Fruit fly (Drosophila melanogaster) whole organism, embryonic: ENCODE measurements around the gene wfs1.
A peak's percentile ranks its signal among the peaks of the same experiment; 100 is the strongest.

Experiments used
- CG11093 ChIP-seq: fragments of 200-800 bp; sonication (Bioruptor generic); IDR thresholded peaks from 3 replicates; pipeline ENCODE4 v1.3.6; 2022; ENCODE audit warnings: missing biosample characterization, missing genetic modification characterization
- CG11504 ChIP-seq: fragments of 200-800 bp; sonication (Bioruptor generic); optimal IDR thresholded peaks from 3 replicates; lab custom pipeline; 2019; ENCODE audit warnings: missing biosample characterization, mild to moderate bottlenecking, missing genetic modification characterization, moderate library complexity
- CG12104 ChIP-seq: fragments of 200-800 bp; sonication (Bioruptor generic); optimal IDR thresholded peaks from 3 replicates; lab custom pipeline; 2016; ENCODE audit warnings: missing biosample characterization, missing genetic modification characterization
- CG12219 ChIP-seq: fragments of 200-800 bp; sonication (Bioruptor generic); optimal IDR thresholded peaks from 3 replicates; lab custom pipeline; 2018; ENCODE audit warnings: missing biosample characterization, mild to moderate bottlenecking, missing genetic modification characterization
- CG12236 ChIP-seq: fragments of 200-800 bp; sonication (Bioruptor generic); optimal IDR thresholded peaks from 2 replicates; lab custom pipeline; 2016; ENCODE audit warnings: missing biosample characterization, missing genetic modification characterization
- CG13424 ChIP-seq: fragments of 200-800 bp; sonication (Bioruptor generic); optimal IDR thresholded peaks from 2 replicates; lab custom pipeline; 2019; ENCODE audit warnings: missing biosample characterization, mild to moderate bottlenecking, missing genetic modification characterization, moderate library complexity
- CG14667 ChIP-seq: fragments of 200-800 bp; sonication (Bioruptor generic); IDR thresholded peaks from 2 replicates; pipeline ENCODE4 v1.3.6; 2022; ENCODE audit warnings: missing biosample characterization, missing genetic modification characterization
- CG14860 ChIP-seq: fragments of 200-800 bp; sonication (Bioruptor generic); IDR thresholded peaks from 3 replicates; pipeline ENCODE4 v1.3.6; 2022; ENCODE audit warnings: missing biosample characterization, missing genetic modification characterization; ENCODE audit not compliant: partially characterized antibody
- CG15269 ChIP-seq: fragments of 200-800 bp; sonication (Bioruptor generic); optimal IDR thresholded peaks from 2 replicates; lab custom pipeline; 2018; ENCODE audit warnings: missing biosample characterization, mild to moderate bottlenecking, missing genetic modification characterization, moderate library complexity
- CG1603 ChIP-seq: fragments of 200-800 bp; sonication (Bioruptor generic); optimal IDR thresholded peaks from 2 replicates; lab custom pipeline; 2019; ENCODE audit warnings: missing biosample characterization, mild to moderate bottlenecking, missing genetic modification characterization, moderate library complexity
- CG17359 ChIP-seq: fragments of 200-800 bp; sonication (Bioruptor generic); optimal IDR thresholded peaks from 3 replicates; lab custom pipeline; 2018; ENCODE audit warnings: missing biosample characterization, mild to moderate bottlenecking, missing genetic modification characterization, moderate library complexity
- CG18619 ChIP-seq: fragments of 200-800 bp; sonication (Bioruptor generic); optimal IDR thresholded peaks from 3 replicates; lab custom pipeline; 2017; ENCODE audit warnings: missing biosample characterization, mild to moderate bottlenecking, missing genetic modification characterization
- CG2712 ChIP-seq: fragments of 200-800 bp; optimal IDR thresholded peaks from 3 replicates; lab custom pipeline; 2019; ENCODE audit warnings: missing biosample characterization, mild to moderate bottlenecking, missing genetic modification characterization, moderate library complexity
- CG2875 ChIP-seq: fragments of 200-800 bp; sonication (Bioruptor generic); optimal IDR thresholded peaks from 2 replicates; lab custom pipeline; 2017; ENCODE audit warnings: missing biosample characterization, mild to moderate bottlenecking, missing genetic modification characterization, missing genetic modification reagents
- CG30431 ChIP-seq: fragments of 200-800 bp; sonication (Bioruptor generic); optimal IDR thresholded peaks from 2 replicates; lab custom pipeline; 2017; ENCODE audit warnings: missing biosample characterization, missing genetic modification characterization
- CG32767 ChIP-seq: fragments of 200-800 bp; sonication (Bioruptor generic); IDR thresholded peaks from 2 replicates; pipeline ENCODE4 v1.3.6; 2022; ENCODE audit warnings: missing biosample characterization, missing genetic modification characterization
- CG32772 ChIP-seq: fragments of 200-800 bp; sonication (Bioruptor generic); IDR thresholded peaks from 2 replicates; pipeline ENCODE4 v1.3.6; 2022; ENCODE audit warnings: missing biosample characterization, missing genetic modification characterization
- CG6813 ChIP-seq: fragments of 200-800 bp; sonication (Bioruptor generic); optimal IDR thresholded peaks from 2 replicates; lab custom pipeline; 2017; ENCODE audit warnings: missing biosample characterization, missing genetic modification characterization, mild to moderate bottlenecking, moderate library complexity, missing genetic modification reagents
- CG7556 ChIP-seq: fragments of 200-800 bp; sonication (Bioruptor generic); optimal IDR thresholded peaks from 2 replicates; lab custom pipeline; 2017; ENCODE audit warnings: missing biosample characterization, mild to moderate bottlenecking, missing genetic modification characterization
- CG9437 ChIP-seq: fragments of 200-800 bp; sonication (Bioruptor generic); optimal IDR thresholded peaks from 2 replicates; lab custom pipeline; 2018; ENCODE audit warnings: missing biosample characterization, mild to moderate bottlenecking, missing genetic modification characterization
- CG9817 ChIP-seq: fragments of 200-800 bp; sonication (Bioruptor generic); optimal IDR thresholded peaks from 2 replicates; lab custom pipeline; 2018; ENCODE audit warnings: missing biosample characterization, mild to moderate bottlenecking, missing genetic modification characterization, moderate library complexity
- Chrac-16 ChIP-seq: fragments of 200-800 bp; sonication (Bioruptor generic); optimal IDR thresholded peaks from 3 replicates; lab custom pipeline; 2016; ENCODE audit warnings: missing biosample characterization, missing genetic modification characterization
- E2f1 ChIP-seq: fragments of 200-800 bp; sonication (Bioruptor generic); IDR thresholded peaks from 2 replicates; pipeline ENCODE4 v1.3.6; 2022; ENCODE audit warnings: missing biosample characterization, missing genetic modification characterization
- HLH54F ChIP-seq: fragments of 200-800 bp; sonication (Bioruptor generic); optimal IDR thresholded peaks from 3 replicates; lab custom pipeline; 2016; ENCODE audit warnings: missing biosample characterization, missing genetic modification characterization
- Hr39 ChIP-seq: fragments of >200 bp; optimal IDR thresholded peaks from 2 replicates; lab custom pipeline; 2017
- Med ChIP-seq: fragments of 200-800 bp; sonication (Bioruptor generic); peaks from one replicate; lab custom pipeline; 2016; ENCODE audit warnings: missing biosample characterization, missing genetic modification characterization, mild to moderate bottlenecking, inconsistent platforms, moderate library complexity
- Poxn ChIP-seq: fragments of 200-800 bp; sonication (Bioruptor generic); IDR thresholded peaks from 2 replicates; pipeline ENCODE4 v1.3.6; 2022; ENCODE audit warnings: missing biosample characterization, missing genetic modification characterization
- Ptx1 ChIP-seq: fragments of 200-800 bp; sonication (Bioruptor generic); IDR thresholded peaks from 2 replicates; pipeline ENCODE4 v1.3.6; 2022; ENCODE audit warnings: missing biosample characterization, missing genetic modification characterization
- Sox102F ChIP-seq: fragments of 200-800 bp; sonication (Bioruptor generic); optimal IDR thresholded peaks from 2 replicates; lab custom pipeline; 2018; ENCODE audit warnings: missing biosample characterization, mild to moderate bottlenecking, missing genetic modification characterization, moderate library complexity
- Sry-δ ChIP-seq: fragments of 200-800 bp; sonication (Bioruptor generic); optimal IDR thresholded peaks from 2 replicates; lab custom pipeline; 2016; ENCODE audit warnings: missing biosample characterization, missing genetic modification characterization
- Xrp1 ChIP-seq: fragments of 200-800 bp; sonication (Bioruptor generic); IDR thresholded peaks from 2 replicates; pipeline ENCODE4 v1.3.6; 2022; ENCODE audit warnings: missing biosample characterization, missing genetic modification characterization
- al ChIP-seq: fragments of 200-800 bp; sonication (Bioruptor generic); IDR thresholded peaks from 2 replicates; pipeline ENCODE4 v1.3.6; 2022; ENCODE audit warnings: missing biosample characterization, missing genetic modification characterization
- az2 ChIP-seq: fragments of 200-800 bp; sonication (Bioruptor generic); optimal IDR thresholded peaks from 3 replicates; lab custom pipeline; 2016; ENCODE audit warnings: missing biosample characterization, missing genetic modification characterization
- bab2 ChIP-seq: fragments of 200-800 bp; sonication (Bioruptor generic); optimal IDR thresholded peaks from 2 replicates; lab custom pipeline; 2016; ENCODE audit warnings: missing biosample characterization, missing genetic modification characterization
- crc ChIP-seq: fragments of 200-800 bp; sonication (Bioruptor generic); optimal IDR thresholded peaks from 2 replicates; lab custom pipeline; 2016; ENCODE audit warnings: missing biosample characterization, missing genetic modification characterization
- croc ChIP-seq: fragments of 200-800 bp; sonication (Bioruptor generic); conservative IDR thresholded peaks from 3 replicates; pipeline ENCODE4 v1.3.6; 2022; ENCODE audit warnings: missing biosample characterization, missing genetic modification characterization
- dmrt99B ChIP-seq: fragments of 200-800 bp; sonication (Bioruptor generic); optimal IDR thresholded peaks from 2 replicates; lab custom pipeline; 2018; ENCODE audit warnings: missing biosample characterization, mild to moderate bottlenecking, missing genetic modification characterization, moderate library complexity
- eve ChIP-seq, 2 experiments: fragments of >200 bp; optimal IDR thresholded peaks; 2 replicates each; lab custom pipeline; 2017; ENCODE audit warnings: missing biosample characterization in 2 of 2, missing genetic modification characterization in 2 of 2
- ewg ChIP-seq: fragments of 200-800 bp; sonication (Bioruptor generic); optimal IDR thresholded peaks from 3 replicates; lab custom pipeline; 2017; ENCODE audit warnings: mild to moderate bottlenecking, missing biosample characterization, missing genetic modification reagents, missing genetic modification characterization
- gem ChIP-seq: fragments of 200-800 bp; sonication (Bioruptor generic); optimal IDR thresholded peaks from 2 replicates; lab custom pipeline; 2019; ENCODE audit warnings: missing biosample characterization, mild to moderate bottlenecking, missing genetic modification characterization, moderate library complexity
- gsb-n ChIP-seq: fragments of 200-800 bp; sonication (Bioruptor generic); optimal IDR thresholded peaks from 3 replicates; lab custom pipeline; 2018; ENCODE audit warnings: missing biosample characterization, mild to moderate bottlenecking, missing genetic modification characterization
- jing ChIP-seq: fragments of 200-800 bp; sonication (Bioruptor generic); optimal IDR thresholded peaks from 2 replicates; lab custom pipeline; 2018; ENCODE audit warnings: missing biosample characterization, mild to moderate bottlenecking, missing genetic modification characterization
- kay ChIP-seq: fragments of 200-800 bp; sonication (Bioruptor generic); optimal IDR thresholded peaks from 2 replicates; lab custom pipeline; 2016; ENCODE audit warnings: missing biosample characterization, missing genetic modification characterization
- lilli ChIP-seq: fragments of 200-800 bp; sonication (Bioruptor generic); optimal IDR thresholded peaks from 3 replicates; lab custom pipeline; 2016; ENCODE audit warnings: missing biosample characterization, missing genetic modification characterization
- mam ChIP-seq: fragments of 200-800 bp; sonication (Bioruptor generic); optimal IDR thresholded peaks from 3 replicates; lab custom pipeline; 2016; ENCODE audit warnings: missing biosample characterization, missing genetic modification characterization
- oc ChIP-seq: fragments of 200-800 bp; sonication (Bioruptor generic); optimal IDR thresholded peaks from 2 replicates; lab custom pipeline; 2018; ENCODE audit warnings: missing biosample characterization, mild to moderate bottlenecking, missing genetic modification characterization, moderate library complexity
- pnt ChIP-seq: fragments of 200-800 bp; sonication (Bioruptor generic); optimal IDR thresholded peaks from 3 replicates; lab custom pipeline; 2016; ENCODE audit warnings: missing biosample characterization, missing genetic modification characterization
- sr ChIP-seq: fragments of 200-800 bp; sonication (Bioruptor generic); IDR thresholded peaks from 3 replicates; pipeline ENCODE4 v1.3.6; 2022; ENCODE audit warnings: missing biosample characterization, missing genetic modification characterization
- trh ChIP-seq: fragments of 200-800 bp; sonication (Bioruptor generic); optimal IDR thresholded peaks from 2 replicates; lab custom pipeline; 2016; ENCODE audit warnings: missing biosample characterization, missing genetic modification characterization
- ttk ChIP-seq: fragments of 200-800 bp; sonication (Bioruptor generic); IDR thresholded peaks from 2 replicates; pipeline ENCODE4 v2.1.2; 2022; ENCODE audit warnings: missing biosample characterization, missing genetic modification characterization
- unpg ChIP-seq: fragments of 200-800 bp; sonication (Bioruptor generic); optimal IDR thresholded peaks from 3 replicates; lab custom pipeline; 2018; ENCODE audit warnings: missing biosample characterization, mild to moderate bottlenecking, missing genetic modification characterization, moderate library complexity

wfs1 gene

dm6 chr3R:22664274-22664673 lies 25.9 kb downstream of the wfs1 start:
- no peak for TF ChIP-seq crc (GFP tag; lab: Kevin White, UChicago)
- 0 out of 2 replicates have a peak, but pooled peaks have one; percentile 17 for TF ChIP-seq al (GFP tag; lab: Robert Waterston, UW)
- no peak for TF ChIP-seq Poxn (GFP tag; lab: Robert Waterston, UW)
- peak; percentile 24 for TF ChIP-seq Chrac-16 (GFP tag; lab: Kevin White, UChicago)
- TF ChIP-seq CG2875 = peak; percentile 39
- no peak for TF ChIP-seq gsb-n (tag; lab: Kevin White, UChicago)
- peak; percentile 59 for TF ChIP-seq CG17359 (tag; lab: Kevin White, UChicago)
- peak; percentile 54 for TF ChIP-seq dmrt99B (tag; lab: Kevin White, UChicago)
- peak; percentile 44 for TF ChIP-seq bab2 (GFP tag; lab: Kevin White, UChicago)
- 0 out of 3 replicates have a peak, but pooled peaks have one; percentile 51 for TF ChIP-seq CG11093 (GFP tag; lab: Robert Waterston, UW)
- no peak for TF ChIP-seq CG9437
- peak; percentile 31 for TF ChIP-seq CG12219 (GFP tag; lab: Kevin White, UChicago)
- no peak for TF ChIP-seq Hr39 (lab: Kevin White, UChicago)
- peak; percentile 69 for TF ChIP-seq Sox102F
- peak; percentile 63 for TF ChIP-seq gem (tag; lab: Kevin White, UChicago)
- peak in 1 of 2 experiments; percentile 5 for TF ChIP-seq eve (GFP tag; optimal IDR thresholded peaks at IDR 0.05; lab: Kevin White, UChicago)
- 0 out of 2 replicates have a peak, but pooled peaks have one; percentile 25 for TF ChIP-seq CG32767 (GFP tag; lab: Robert Waterston, UW)
- no peak for TF ChIP-seq CG18619 (GFP tag; lab: Kevin White, UChicago)
- TF ChIP-seq Xrp1 (GFP tag; lab: Robert Waterston, UW) = peak; percentile 37; the same call in 1 of the 2 replicates
- TF ChIP-seq mam (GFP tag; lab: Kevin White, UChicago) = peak; percentile 27
- TF ChIP-seq CG32772 = peak; percentile 63
- peak; percentile 34 for TF ChIP-seq CG7556 (GFP tag; lab: Kevin White, UChicago)
- TF ChIP-seq CG13424 = peak; percentile 32
- TF ChIP-seq Sry-δ = peak; percentile 2
- TF ChIP-seq CG9817 (tag; lab: Kevin White, UChicago) = peak; percentile 28
- peak; percentile 3 for TF ChIP-seq jing
- TF ChIP-seq trh (GFP tag; lab: Kevin White, UChicago) = no peak
- no peak for TF ChIP-seq CG14860
- TF ChIP-seq CG12236 (GFP tag; lab: Kevin White, UChicago) = peak; percentile 37
- peak; percentile 20; the same call in 2 of the 3 replicates for TF ChIP-seq croc (GFP tag; lab: Robert Waterston, UW)
- TF ChIP-seq kay (GFP tag; lab: Kevin White, UChicago) = no peak
- TF ChIP-seq ttk (GFP tag; lab: Robert Waterston, UW) = peak; percentile 47
- peak; percentile 43 for TF ChIP-seq ewg (GFP tag; lab: Kevin White, UChicago)
- TF ChIP-seq CG12104 (GFP tag; lab: Kevin White, UChicago) = no peak
- no peak for TF ChIP-seq pnt
- no peak for TF ChIP-seq CG6813 (GFP tag; lab: Kevin White, UChicago)
- peak; percentile 45 for TF ChIP-seq CG2712
- TF ChIP-seq CG15269 = peak; percentile 21
- TF ChIP-seq CG30431 (GFP tag; lab: Kevin White, UChicago) = peak; percentile 42
- peak; percentile 37; the same call in 1 of the 2 replicates for TF ChIP-seq CG14667 (GFP tag; lab: Robert Waterston, UW)
- peak; percentile 48 for TF ChIP-seq az2 (GFP tag; lab: Kevin White, UChicago)
- TF ChIP-seq oc (tag; lab: Kevin White, UChicago) = peak; percentile 63
- TF ChIP-seq unpg (GFP tag; lab: Kevin White, UChicago) = peak; percentile 59
- peak; percentile 47; the same call in 1 of the 2 replicates for TF ChIP-seq Ptx1
- 0 out of 2 replicates have a peak, but pooled peaks have one; percentile 33 for TF ChIP-seq E2f1 (GFP tag; lab: Robert Waterston, UW)
- TF ChIP-seq CG1603 = peak; percentile 68
- TF ChIP-seq CG11504 (tag; lab: Kevin White, UChicago) = peak; percentile 65
- peak; percentile 16 for TF ChIP-seq HLH54F (GFP tag; lab: Kevin White, UChicago)
- TF ChIP-seq lilli = peak; percentile 36
- 0 out of 3 replicates have a peak, but pooled peaks have one; percentile 31 for TF ChIP-seq sr (GFP tag; lab: Robert Waterston, UW)
- TF ChIP-seq Med = peak; percentile 88
